Worm (Caenorhabditis elegans): Measurements from ENCODE around the gene ifta-2.

The ifta-2 gene

DNA sequence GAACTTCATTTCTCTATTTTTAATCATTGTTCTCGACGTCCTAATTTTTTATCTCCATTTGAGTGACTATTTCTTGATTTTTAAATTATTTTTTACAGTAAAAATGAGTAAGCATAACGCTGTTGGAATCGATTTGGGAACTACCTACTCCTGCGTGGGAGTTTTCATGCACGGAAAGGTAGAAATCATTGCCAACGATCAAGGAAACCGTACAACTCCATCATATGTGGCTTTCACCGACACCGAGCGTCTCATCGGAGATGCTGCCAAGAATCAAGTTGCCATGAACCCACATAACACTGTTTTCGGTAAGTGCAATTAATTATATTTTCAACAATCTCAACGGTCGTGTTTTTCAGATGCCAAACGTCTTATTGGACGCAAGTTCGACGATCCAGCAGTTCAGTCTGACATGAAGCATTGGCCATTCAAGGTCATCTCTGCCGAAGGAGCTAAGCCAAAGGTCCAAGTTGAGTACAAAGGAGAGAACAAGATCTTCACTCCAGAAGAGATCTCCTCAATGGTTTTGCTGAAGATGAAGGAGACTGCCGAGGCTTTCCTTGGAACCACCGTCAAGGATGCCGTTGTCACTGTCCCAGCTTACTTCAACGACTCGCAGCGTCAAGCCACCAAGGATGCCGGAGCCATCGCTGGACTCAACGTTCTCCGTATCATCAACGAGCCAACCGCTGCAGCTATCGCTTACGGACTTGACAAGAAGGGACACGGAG lies 22.8 kb downstream of the ifta-2 start, which contains the start of gene hsp-1:
TSS of gene hsp-1 (plus strand) at position 99 of the 731 bp plus-strand sequence.
- TF ChIP-seq nhr-11 (tag; optimal IDR thresholded peaks at IDR 0.05) (no peak), C38D4.7 (GFP tag; optimal IDR thresholded peaks at IDR 0.05) (no peak), nfya-1 (tag; optimal IDR thresholded peaks at IDR 0.05) (no peak), pha-4 (tag; optimal IDR thresholded peaks at IDR 0.05) (no peak)

DNA sequence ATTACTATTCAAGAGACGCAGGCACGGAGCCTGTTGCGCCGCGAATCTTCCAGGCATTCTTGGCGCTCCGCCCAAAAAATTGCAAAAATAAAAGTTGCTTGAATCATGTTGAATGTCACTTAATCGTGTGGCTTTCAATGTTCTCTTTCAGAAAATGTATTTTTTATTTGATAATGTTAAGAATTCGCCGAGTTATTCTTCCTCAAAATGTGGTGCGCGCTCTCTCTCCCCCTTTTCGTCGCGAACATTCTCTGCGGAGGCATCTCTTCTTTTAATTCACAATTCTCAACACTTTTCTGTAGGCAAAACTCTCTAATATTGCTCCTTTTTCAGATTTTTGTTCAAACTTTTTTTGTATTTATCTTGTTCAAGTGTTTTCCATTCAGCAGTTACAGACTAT lies 23.5 kb downstream of the ifta-2 start:
- TF ChIP-seq sox-4 (tag; optimal IDR thresholded peaks at IDR 0.05), result peak; percentile 54
- no peak for TF ChIP-seq fkh-10 (GFP tag; optimal IDR thresholded peaks at IDR 0.05)
- peak; percentile 99 for TF ChIP-seq ceh-18 (tag; optimal IDR thresholded peaks at IDR 0.05)
- TF ChIP-seq ceh-14 (tag; optimal IDR thresholded peaks at IDR 0.05), result peak; percentile 94
- TF ChIP-seq Y22D7AL.16 (tag; optimal IDR thresholded peaks at IDR 0.05), result no peak
- peak; percentile 43 for TF ChIP-seq dmd-4 (tag; optimal IDR thresholded peaks at IDR 0.05; ENCODE audit: borderline replicate concordance)
- TF ChIP-seq pha-4 (tag; optimal IDR thresholded peaks at IDR 0.05), result no peak
- peak; percentile 71 for TF ChIP-seq che-1 (tag; optimal IDR thresholded peaks at IDR 0.05)
- peak; percentile 65 for TF ChIP-seq pqm-1 (tag; optimal IDR thresholded peaks at IDR 0.05)
- peak; percentile 58 for TF ChIP-seq sdc-2 (tag; optimal IDR thresholded peaks at IDR 0.05)
- TF ChIP-seq ttx-3 (tag; optimal IDR thresholded peaks at IDR 0.05), result peak; percentile 47
- peak; percentile 86 for TF ChIP-seq ets-4 (tag; optimal IDR thresholded peaks at IDR 0.05)
- peak; percentile 98 for TF ChIP-seq ceh-34 (tag; optimal IDR thresholded peaks at IDR 0.05)
- TF ChIP-seq eyg-1 (tag; optimal IDR thresholded peaks at IDR 0.05), result peak; percentile 66
- peak; percentile 68 for TF ChIP-seq syd-9 (tag; optimal IDR thresholded peaks at IDR 0.05)
- TF ChIP-seq C38D4.7 (GFP tag; optimal IDR thresholded peaks at IDR 0.05), result peak; percentile 42
- no peak for TF ChIP-seq ceh-9 (tag; optimal IDR thresholded peaks at IDR 0.05)
- peak; percentile 92 for TF ChIP-seq dve-1 (tag; optimal IDR thresholded peaks at IDR 0.05)
- peak; percentile 93 for TF ChIP-seq nhr-11 (tag; optimal IDR thresholded peaks at IDR 0.05)
- peak; percentile 42 for TF ChIP-seq ahr-1 (tag; optimal IDR thresholded peaks at IDR 0.05)
- TF ChIP-seq C08G9.2 (tag; optimal IDR thresholded peaks at IDR 0.05), result peak; percentile 56
- TF ChIP-seq ceh-31 (tag; optimal IDR thresholded peaks at IDR 0.05), result peak; percentile 95
- no peak for TF ChIP-seq pag-3 (tag; optimal IDR thresholded peaks at IDR 0.05; ENCODE audit: borderline replicate concordance)
- TF ChIP-seq ceh-6 (GFP tag; optimal IDR thresholded peaks at IDR 0.05), result peak; percentile 21
- TF ChIP-seq pros-1 (tag; optimal IDR thresholded peaks at IDR 0.05), result peak; percentile 87
- no peak for TF ChIP-seq nhr-232 (tag; optimal IDR thresholded peaks at IDR 0.05)
- TF ChIP-seq hlh-6 (tag; optimal IDR thresholded peaks at IDR 0.05), result no peak
- TF ChIP-seq unc-3 (GFP tag; conservative IDR thresholded peaks at IDR 0.05), result peak; percentile 56; the same call in 1 of the 2 replicates
- peak; percentile 58 for TF ChIP-seq unc-3 (tag; optimal IDR thresholded peaks at IDR 0.05)
- peak; percentile 82 for TF ChIP-seq pha-2 (tag; optimal IDR thresholded peaks at IDR 0.05)
- TF ChIP-seq K02D7.2 (tag; optimal IDR thresholded peaks at IDR 0.05), result peak; percentile 36
- peak; percentile 47 for TF ChIP-seq odd-2 (tag; optimal IDR thresholded peaks at IDR 0.05)
- TF ChIP-seq F13H6.1 (tag; optimal IDR thresholded peaks at IDR 0.05), result peak; percentile 60
- peak; percentile 76 for TF ChIP-seq ceh-19 (GFP tag; optimal IDR thresholded peaks at IDR 0.05)
- peak; percentile 85 for TF ChIP-seq sox-2 (GFP tag; IDR thresholded peaks at IDR 0.05)
- peak; percentile 82 for TF ChIP-seq elt-2 (tag; optimal IDR thresholded peaks at IDR 0.05)
- TF ChIP-seq madf-2 (tag; optimal IDR thresholded peaks at IDR 0.05), result peak; percentile 54
- TF ChIP-seq pax-1 (tag; optimal IDR thresholded peaks at IDR 0.05), result peak; percentile 90
- TF ChIP-seq ama-1 (optimal IDR thresholded peaks at IDR 0.05), result no peak
- TF ChIP-seq hlh-30 (tag; optimal IDR thresholded peaks at IDR 0.05; ENCODE audit: insufficient read depth), result peak; percentile 46
- TF ChIP-seq ztf-16 (tag; optimal IDR thresholded peaks at IDR 0.05), result peak; percentile 89
- TF ChIP-seq hlh-13 (GFP tag; optimal IDR thresholded peaks at IDR 0.05), result no peak
- TF ChIP-seq ceh-24 (tag; optimal IDR thresholded peaks at IDR 0.05), result peak; percentile 33
- TF ChIP-seq tbx-2 (tag; optimal IDR thresholded peaks at IDR 0.05), result peak; percentile 94
- peak; percentile 63 for TF ChIP-seq ceh-48 (tag; optimal IDR thresholded peaks at IDR 0.05)
- TF ChIP-seq ref-2 (tag; optimal IDR thresholded peaks at IDR 0.05), result peak; percentile 98
- no peak for TF ChIP-seq fkh-6 (tag; optimal IDR thresholded peaks at IDR 0.05)
- TF ChIP-seq fax-1 (tag; optimal IDR thresholded peaks at IDR 0.05), result peak; percentile 30
- TF ChIP-seq nfya-1 (tag; optimal IDR thresholded peaks at IDR 0.05), result peak; percentile 94
